Fruit fly (Drosophila melanogaster): ENCODE results near the gene CG6310.
A peak's percentile ranks its signal among the peaks of the same experiment; 100 is the strongest.

Gene CG6310

DNA sequence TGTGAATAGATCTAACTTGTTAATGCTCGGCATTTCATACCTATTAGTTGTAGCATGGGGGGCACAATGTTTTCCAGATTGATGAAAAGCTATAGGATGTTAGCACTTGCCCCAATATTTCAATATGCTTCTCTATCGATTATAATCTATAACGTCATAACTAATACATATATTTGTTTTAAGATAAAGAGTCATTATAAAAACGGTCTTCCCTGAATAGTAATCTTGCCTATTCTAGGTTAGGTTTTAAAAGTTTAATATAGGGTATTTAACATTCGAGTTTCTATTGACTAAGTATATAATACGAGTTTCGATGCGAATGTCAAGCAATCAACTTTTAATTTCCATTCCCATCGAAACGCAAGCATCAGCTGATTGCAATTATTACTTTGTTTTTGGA is 8.5 kb downstream of the CG6310 start, which contains the start of the genes CG6321 and Blos2 (continued):
- TF ChIP-seq CG8290 (GFP tag; optimal IDR thresholded peaks at IDR 0.05): peak; percentile 31
- peak in 1 of 2 experiments; percentile 61 for TF ChIP-seq CG8290 (tag; optimal IDR thresholded peaks at IDR 0.05)
- no peak for TF ChIP-seq unc-4 (GFP tag; IDR thresholded peaks at IDR 0.05; ENCODE audit: partially characterized antibody)
- peak; percentile 57 for TF ChIP-seq CG12071 (GFP tag; optimal IDR thresholded peaks at IDR 0.05)
- TF ChIP-seq bcd (GFP tag; optimal IDR thresholded peaks at IDR 0.05): peak; percentile 68
- peak; percentile 33 for TF ChIP-seq CG8281 (tag; optimal IDR thresholded peaks at IDR 0.05)
- TF ChIP-seq HHEX (GFP tag; optimal IDR thresholded peaks at IDR 0.05): peak; percentile 72
- TF ChIP-seq fu2 (GFP tag; optimal IDR thresholded peaks at IDR 0.05): no peak
- TF ChIP-seq CG16813 (GFP tag; IDR thresholded peaks at IDR 0.05; ENCODE audit: partially characterized antibody): no peak
- TF ChIP-seq CG1792 (GFP tag; optimal IDR thresholded peaks at IDR 0.05): no peak
- peak; percentile 40 for TF ChIP-seq CG5180 (GFP tag; optimal IDR thresholded peaks at IDR 0.05)
- TF ChIP-seq CG3407 (GFP tag; optimal IDR thresholded peaks at IDR 0.05): peak; percentile 24
- TF ChIP-seq GATAe (GFP tag; conservative IDR thresholded peaks at IDR 0.05): peak; percentile 55; the same call in 1 of the 2 replicates
- peak; percentile 82 for TF ChIP-seq zen (tag; optimal IDR thresholded peaks at IDR 0.05)
- TF ChIP-seq fd64A (GFP tag; optimal IDR thresholded peaks at IDR 0.05): peak; percentile 13
- peak; percentile 77 for TF ChIP-seq CG13296 (GFP tag; optimal IDR thresholded peaks at IDR 0.05)
- TF ChIP-seq CG4617 (GFP tag; optimal IDR thresholded peaks at IDR 0.05; ENCODE audit: borderline replicate concordance): peak; percentile 34
- no peak for TF ChIP-seq ftz-f1 (GFP tag; optimal IDR thresholded peaks at IDR 0.05)
- TF ChIP-seq CG18599 (GFP tag; optimal IDR thresholded peaks at IDR 0.05): peak; percentile 85
- TF ChIP-seq pfk (GFP tag; optimal IDR thresholded peaks at IDR 0.05): no peak
- TF ChIP-seq CG18262 (tag; optimal IDR thresholded peaks at IDR 0.05): peak; percentile 86
- peak; percentile 67 for TF ChIP-seq Max (GFP tag; optimal IDR thresholded peaks at IDR 0.05)
- peak; percentile 24 for TF ChIP-seq CG10274 (GFP tag; optimal IDR thresholded peaks at IDR 0.05)
- TF ChIP-seq CG7745 (tag; optimal IDR thresholded peaks at IDR 0.05): no peak
- peak; percentile 69 for TF ChIP-seq odd (GFP tag; optimal IDR thresholded peaks at IDR 0.05)
- peak; percentile 81 for TF ChIP-seq gcm (GFP tag; optimal IDR thresholded peaks at IDR 0.05)
- no peak for TF ChIP-seq CG11560 (tag; IDR thresholded peaks at IDR 0.05)
- no peak for TF ChIP-seq lov (optimal IDR thresholded peaks at IDR 0.05)
- 0 out of 3 replicates have a peak, but pooled peaks have one; percentile 37 for TF ChIP-seq lov (GFP tag; IDR thresholded peaks at IDR 0.05)
- peak; percentile 63 for TF ChIP-seq CG1603 (tag; optimal IDR thresholded peaks at IDR 0.05)
- TF ChIP-seq Hr3 (GFP tag; optimal IDR thresholded peaks at IDR 0.05): peak; percentile 69
- TF ChIP-seq bsh (GFP tag; optimal IDR thresholded peaks at IDR 0.05): peak; percentile 54 to 80
- TF ChIP-seq NfI (GFP tag; optimal IDR thresholded peaks at IDR 0.05): peak; percentile 66
- peak; percentile 77 for TF ChIP-seq CG8388 (GFP tag; optimal IDR thresholded peaks at IDR 0.05)
- TF ChIP-seq ham (GFP tag; IDR thresholded peaks at IDR 0.05): no peak
- 0 out of 3 replicates have a peak, but pooled peaks have one; percentile 27 for TF ChIP-seq H15 (GFP tag; IDR thresholded peaks at IDR 0.05)
- TF ChIP-seq zf30C (GFP tag; optimal IDR thresholded peaks at IDR 0.05): no peak
- no peak for TF ChIP-seq NC2α (GFP tag; optimal IDR thresholded peaks at IDR 0.05)
- peak; percentile 85 for TF ChIP-seq Meics (GFP tag; optimal IDR thresholded peaks at IDR 0.05)
- no peak for TF ChIP-seq CG6272 (GFP tag; IDR thresholded peaks at IDR 0.05)
- peak; percentile 42 for TF ChIP-seq CG16815 (GFP tag; optimal IDR thresholded peaks at IDR 0.05)
- TF ChIP-seq maf-S (GFP tag; optimal IDR thresholded peaks at IDR 0.05): no peak
- 0 out of 3 replicates have a peak, but pooled peaks have one; percentile 5 for TF ChIP-seq gce (GFP tag; IDR thresholded peaks at IDR 0.05)
- TF ChIP-seq CG6254 (GFP tag; optimal IDR thresholded peaks at IDR 0.05): peak; percentile 23
- TF ChIP-seq CG6765 (GFP tag; optimal IDR thresholded peaks at IDR 0.05): peak; percentile 19
- TF ChIP-seq Hmr (GFP tag; optimal IDR thresholded peaks at IDR 0.05): peak; percentile 82
- TF ChIP-seq CG13894 (tag; optimal IDR thresholded peaks at IDR 0.05): no peak
- peak; percentile 88 for TF ChIP-seq CG15269 (tag; optimal IDR thresholded peaks at IDR 0.05)
- no peak for TF ChIP-seq CG9797 (GFP tag; optimal IDR thresholded peaks at IDR 0.05)
- TF ChIP-seq Bdp1 (GFP tag; optimal IDR thresholded peaks at IDR 0.05): no peak
